Fruit fly (Drosophila melanogaster): ENCODE results near the gene Galk.
A peak's percentile ranks its signal among the peaks of the same experiment; 100 is the strongest.

Gene Galk

dm6 chr3L:8996173-8996767 is 10.4 kb upstream of the Galk start (continued):
- TF ChIP-seq Rx (GFP tag; IDR thresholded peaks at IDR 0.05) (peak; percentile 64), esg (GFP tag; conservative IDR thresholded peaks at IDR 0.05) (peak; percentile 50), Stat92E (GFP tag; optimal IDR thresholded peaks at IDR 0.05) (no peak), Dek (tag; optimal IDR thresholded peaks at IDR 0.05) (peak; percentile 32), CG4707 (GFP tag; optimal IDR thresholded peaks at IDR 0.05) (peak; percentile 51), sisA (GFP tag; IDR thresholded peaks at IDR 0.05) (peak; percentile 79), CG16815 (GFP tag; optimal IDR thresholded peaks at IDR 0.05) (peak; percentile 65), mld (GFP tag; IDR thresholded peaks at IDR 0.05; ENCODE audit: partially characterized antibody) (no peak), CG18476 (GFP tag; optimal IDR thresholded peaks at IDR 0.05) (peak; percentile 30), CG14050 (GFP tag; IDR thresholded peaks at IDR 0.05) (peak; percentile 44; the same call in 1 of the 3 replicates), Dad (GFP tag; optimal IDR thresholded peaks at IDR 0.05) (no peak), CG4360 (GFP tag; IDR thresholded peaks at IDR 0.05) (no peak), gcm (GFP tag; optimal IDR thresholded peaks at IDR 0.05) (no peak), Mrtf (GFP tag; IDR thresholded peaks at IDR 0.05) (peak; percentile 52; the same call in 1 of the 3 replicates), hbn (GFP tag; IDR thresholded peaks at IDR 0.05; ENCODE audit: partially characterized antibody) (no peak), CG12659 (GFP tag; optimal IDR thresholded peaks at IDR 0.05) (peak; percentile 26), CG3065 (GFP tag; optimal IDR thresholded peaks at IDR 0.05) (no peak), usp (GFP tag; optimal IDR thresholded peaks at IDR 0.05) (no peak), bowl (GFP tag; IDR thresholded peaks at IDR 0.05) (peak; percentile 45; the same call in 1 of the 2 replicates), nerfin-2 (GFP tag; IDR thresholded peaks at IDR 0.05; ENCODE audit: partially characterized antibody) (no peak), CG9817 (tag; optimal IDR thresholded peaks at IDR 0.05) (no peak), NC2β (GFP tag; optimal IDR thresholded peaks at IDR 0.05) (peak; percentile 11), CG33213 (GFP tag; optimal IDR thresholded peaks at IDR 0.05) (peak; percentile 29), yki (optimal IDR thresholded peaks at IDR 0.05) (no peak), Atf-2 (GFP tag; optimal IDR thresholded peaks at IDR 0.05) (no peak), tin (GFP tag; optimal IDR thresholded peaks at IDR 0.05) (peak; percentile 53), caup (GFP tag; optimal IDR thresholded peaks at IDR 0.05; ENCODE audit: severe bottlenecking) (peak; percentile 11), pros (GFP tag; optimal IDR thresholded peaks at IDR 0.05) (no peak), CG1602 (GFP tag; optimal IDR thresholded peaks at IDR 0.05) (peak; percentile 63), inv (GFP tag; IDR thresholded peaks at IDR 0.05; ENCODE audit: partially characterized antibody) (no peak), MESR4 (GFP tag; optimal IDR thresholded peaks at IDR 0.05) (peak; percentile 17), Hand (GFP tag; optimal IDR thresholded peaks at IDR 0.05) (no peak), CG18262 (tag; optimal IDR thresholded peaks at IDR 0.05) (no peak), CG12744 (GFP tag; optimal IDR thresholded peaks at IDR 0.05) (peak; percentile 11), CG6683 (GFP tag; optimal IDR thresholded peaks at IDR 0.05) (no peak), Hmx (GFP tag; optimal IDR thresholded peaks at IDR 0.05) (no peak), NFAT (GFP tag; IDR thresholded peaks at IDR 0.05) (no peak), sim (GFP tag; IDR thresholded peaks at IDR 0.05) (0 out of 2 replicates have a peak, but pooled peaks have one; percentile 30), CG8944 (GFP tag; optimal IDR thresholded peaks at IDR 0.05) (peak; percentile 21), da (GFP tag; optimal IDR thresholded peaks at IDR 0.05) (no peak), CG16813 (GFP tag; IDR thresholded peaks at IDR 0.05; ENCODE audit: partially characterized antibody) (no peak), Dll (GFP tag; IDR thresholded peaks at IDR 0.05; ENCODE audit: partially characterized antibody) (no peak), CG11560 (tag; IDR thresholded peaks at IDR 0.05) (no peak), ci (GFP tag; IDR thresholded peaks at IDR 0.05) (peak; percentile 94), CG15269 (tag; optimal IDR thresholded peaks at IDR 0.05) (no peak), en (GFP tag; optimal IDR thresholded peaks at IDR 0.05) (no peak), fru (optimal IDR thresholded peaks at IDR 0.05) (no peak), CG7963 (GFP tag; IDR thresholded peaks at IDR 0.05; ENCODE audit: partially characterized antibody) (no peak), sc (optimal IDR thresholded peaks at IDR 0.05) (no peak), sc (GFP tag; optimal IDR thresholded peaks at IDR 0.05) (peak; percentile 57)
